Fruit fly (Drosophila melanogaster) whole organism, embryonic: ENCODE measurements around the gene CG5934.

Experiments
- Atf6 ChIP-seq: fragments of 200-800 bp; sonication (Bioruptor generic); IDR thresholded peaks from 2 replicates; pipeline ENCODE4 v1.3.6; 2022; ENCODE audit warnings: missing biosample characterization, missing genetic modification characterization
- Bgb ChIP-seq: fragments of 200-800 bp; sonication (Bioruptor generic); IDR thresholded peaks from 2 replicates; pipeline ENCODE4 v1.3.6; 2022; ENCODE audit warnings: missing biosample characterization, missing genetic modification characterization; ENCODE audit not compliant: partially characterized antibody
- BtbVII ChIP-seq: fragments of 200-800 bp; sonication (Bioruptor generic); optimal IDR thresholded peaks from 3 replicates; lab custom pipeline; 2017; ENCODE audit warnings: missing biosample characterization, mild to moderate bottlenecking, missing genetic modification characterization
- CG12299 ChIP-seq: fragments of 200-800 bp; sonication (Bioruptor generic); optimal IDR thresholded peaks from 2 replicates; lab custom pipeline; 2018; ENCODE audit warnings: missing biosample characterization, mild to moderate bottlenecking, missing genetic modification characterization
- CG1233 ChIP-seq: fragments of 200-800 bp; sonication (Bioruptor generic); optimal IDR thresholded peaks from 4 replicates; lab custom pipeline; 2018; ENCODE audit warnings: missing biosample characterization, mild to moderate bottlenecking, missing genetic modification characterization
- CG13123 ChIP-seq: fragments of 200-800 bp; sonication (Bioruptor generic); optimal IDR thresholded peaks from 2 replicates; lab custom pipeline; 2016; ENCODE audit warnings: missing biosample characterization, missing genetic modification characterization
- CG13894 ChIP-seq: fragments of 200-800 bp; sonication (Bioruptor generic); optimal IDR thresholded peaks from 3 replicates; lab custom pipeline; 2018; ENCODE audit warnings: missing biosample characterization, mild to moderate bottlenecking, missing genetic modification characterization, moderate library complexity
- CG15073 ChIP-seq: fragments of 200-800 bp; sonication (Bioruptor generic); optimal IDR thresholded peaks from 2 replicates; lab custom pipeline; 2016; ENCODE audit warnings: missing biosample characterization, missing genetic modification characterization
- CG17802 ChIP-seq: fragments of 200-800 bp; sonication (Bioruptor generic); optimal IDR thresholded peaks from 2 replicates; lab custom pipeline; 2018; ENCODE audit warnings: missing biosample characterization, mild to moderate bottlenecking, missing genetic modification characterization, moderate library complexity
- CG2202 ChIP-seq: fragments of 200-800 bp; sonication (Bioruptor generic); optimal IDR thresholded peaks from 2 replicates; lab custom pipeline; 2018; ENCODE audit warnings: missing biosample characterization, mild to moderate bottlenecking, missing genetic modification characterization
- CG2678 ChIP-seq: fragments of 200-800 bp; sonication (Bioruptor generic); optimal IDR thresholded peaks from 3 replicates; lab custom pipeline; 2019; ENCODE audit warnings: missing biosample characterization, mild to moderate bottlenecking, missing genetic modification characterization, moderate library complexity
- CG4328 ChIP-seq: fragments of 200-800 bp; sonication (Bioruptor generic); optimal IDR thresholded peaks from 3 replicates; lab custom pipeline; 2017; ENCODE audit warnings: missing biosample characterization, missing genetic modification reagents, missing genetic modification characterization
- CG6175 ChIP-seq: fragments of 200-800 bp; sonication (Bioruptor generic); IDR thresholded peaks from 3 replicates; pipeline ENCODE4 v1.3.6; 2022; ENCODE audit warnings: missing biosample characterization, missing genetic modification characterization
- CG7963 ChIP-seq: fragments of 200-800 bp; sonication (Bioruptor generic); IDR thresholded peaks from 3 replicates; pipeline ENCODE4 v1.3.6; 2022; ENCODE audit warnings: missing biosample characterization, missing genetic modification characterization; ENCODE audit not compliant: partially characterized antibody
- CG8924 ChIP-seq: fragments of 200-800 bp; optimal IDR thresholded peaks from 3 replicates; lab custom pipeline; 2019; ENCODE audit warnings: missing biosample characterization, mild to moderate bottlenecking, missing genetic modification characterization, moderate library complexity
- CG9215 ChIP-seq: fragments of 200-800 bp; sonication (Bioruptor generic); IDR thresholded peaks from 2 replicates; pipeline ENCODE4 v1.3.6; 2022; ENCODE audit warnings: missing biosample characterization, missing genetic modification characterization
- D ChIP-seq, 2 experiments: fragments of 200-800 bp in 1 of 2; fragments of >200 bp in 1 of 2; sonication (Bioruptor generic) in 1 of 2; optimal IDR thresholded peaks; 2 replicates in 1 of 2; 3 replicates in 1 of 2; lab custom pipeline; 2017; ENCODE audit warnings: mild to moderate bottlenecking in 1 of 2, missing biosample characterization in 1 of 2, missing genetic modification characterization in 1 of 2, missing genetic modification reagents in 1 of 2
- Doc3 ChIP-seq: fragments of 200-800 bp; sonication (Bioruptor generic); IDR thresholded peaks from 3 replicates; pipeline ENCODE4 v1.3.6; 2022; ENCODE audit warnings: missing biosample characterization, missing genetic modification characterization; ENCODE audit not compliant: partially characterized antibody
- H2.0 ChIP-seq: fragments of 200-800 bp; sonication (Bioruptor generic); IDR thresholded peaks from 2 replicates; pipeline ENCODE4 v1.3.6; 2022; ENCODE audit warnings: missing biosample characterization, missing genetic modification characterization
- Med ChIP-seq: fragments of 200-800 bp; sonication (Bioruptor generic); peaks from one replicate; lab custom pipeline; 2016; ENCODE audit warnings: missing biosample characterization, missing genetic modification characterization, mild to moderate bottlenecking, inconsistent platforms, moderate library complexity
- Myb ChIP-seq: fragments of 200-800 bp; sonication (Bioruptor generic); optimal IDR thresholded peaks from 2 replicates; lab custom pipeline; 2016; ENCODE audit warnings: missing biosample characterization, missing genetic modification characterization
- Neu2 ChIP-seq: fragments of 200-800 bp; sonication (Bioruptor generic); optimal IDR thresholded peaks from 3 replicates; lab custom pipeline; 2016; ENCODE audit warnings: missing biosample characterization, missing genetic modification characterization, borderline replicate concordance
- Pdp1 ChIP-seq, 2 experiments: fragments of 200-800 bp; sonication (Bioruptor generic); optimal IDR thresholded peaks; 3 replicates each; lab custom pipeline; 2016; ENCODE audit warnings: missing biosample characterization in 2 of 2, missing genetic modification characterization in 2 of 2, mild to moderate bottlenecking in 1 of 2, moderate library complexity in 1 of 2
- Scr ChIP-seq: fragments of 200-800 bp; sonication (Bioruptor generic); IDR thresholded peaks from 2 replicates; pipeline ENCODE4 v1.3.6; 2022; ENCODE audit warnings: missing biosample characterization, missing genetic modification characterization; ENCODE audit not compliant: partially characterized antibody
- Sox100B ChIP-seq: fragments of 200-800 bp; sonication (Bioruptor generic); optimal IDR thresholded peaks from 3 replicates; lab custom pipeline; 2018; ENCODE audit warnings: missing biosample characterization, mild to moderate bottlenecking, missing genetic modification characterization
- Sry-δ ChIP-seq: fragments of 200-800 bp; sonication (Bioruptor generic); optimal IDR thresholded peaks from 2 replicates; lab custom pipeline; 2016; ENCODE audit warnings: missing biosample characterization, missing genetic modification characterization
- Tbp ChIP-seq: fragments of >200 bp; optimal IDR thresholded peaks from 2 replicates; lab custom pipeline; 2018; ENCODE audit warnings: missing biosample characterization, missing genetic modification characterization
- Xrp1 ChIP-seq: fragments of 200-800 bp; sonication (Bioruptor generic); IDR thresholded peaks from 2 replicates; pipeline ENCODE4 v1.3.6; 2022; ENCODE audit warnings: missing biosample characterization, missing genetic modification characterization
- br ChIP-seq: fragments of >200 bp; optimal IDR thresholded peaks from 2 replicates; lab custom pipeline; 2017
- crol ChIP-seq: fragments of 200-800 bp; sonication (Bioruptor generic); IDR thresholded peaks from 2 replicates; pipeline ENCODE4 v1.3.6; 2022; ENCODE audit warnings: missing biosample characterization, missing genetic modification characterization
- cwo ChIP-seq: fragments of 200-800 bp; sonication (Bioruptor generic); optimal IDR thresholded peaks from 3 replicates; lab custom pipeline; 2017; ENCODE audit warnings: missing biosample characterization, missing genetic modification characterization, mild to moderate bottlenecking, moderate library complexity, missing genetic modification reagents
- fd64A ChIP-seq: fragments of 200-800 bp; sonication (Bioruptor generic); optimal IDR thresholded peaks from 3 replicates; lab custom pipeline; 2018; ENCODE audit warnings: missing biosample characterization, mild to moderate bottlenecking, missing genetic modification characterization
- fu2 ChIP-seq: fragments of 200-800 bp; sonication (Bioruptor generic); optimal IDR thresholded peaks from 2 replicates; lab custom pipeline; 2016; ENCODE audit warnings: missing biosample characterization, missing genetic modification characterization
- hb ChIP-seq: fragments of 200-800 bp; sonication (Bioruptor generic); IDR thresholded peaks from 3 replicates; pipeline ENCODE4 v1.3.6; 2022; ENCODE audit warnings: missing biosample characterization, missing genetic modification characterization; ENCODE audit not compliant: partially characterized antibody
- hbn ChIP-seq: fragments of 200-800 bp; sonication (Bioruptor generic); IDR thresholded peaks from 2 replicates; pipeline ENCODE4 v1.3.6; 2022; ENCODE audit warnings: missing biosample characterization, missing genetic modification characterization; ENCODE audit not compliant: partially characterized antibody
- klu ChIP-seq: fragments of 200-800 bp; sonication (Bioruptor generic); IDR thresholded peaks from 2 replicates; pipeline ENCODE4 v1.3.6; 2022; ENCODE audit warnings: missing biosample characterization, missing genetic modification characterization
- lilli ChIP-seq: fragments of 200-800 bp; sonication (Bioruptor generic); optimal IDR thresholded peaks from 3 replicates; lab custom pipeline; 2016; ENCODE audit warnings: missing biosample characterization, missing genetic modification characterization
- phol ChIP-seq: fragments of 200-800 bp; sonication (Bioruptor generic); optimal IDR thresholded peaks from 3 replicates; lab custom pipeline; 2018; ENCODE audit warnings: missing biosample characterization, mild to moderate bottlenecking, missing genetic modification characterization, moderate library complexity
- psq ChIP-seq: fragments of 200-800 bp; sonication (Bioruptor generic); optimal IDR thresholded peaks from 2 replicates; lab custom pipeline; 2017; ENCODE audit warnings: missing biosample characterization, missing genetic modification characterization
- ranshi ChIP-seq: fragments of 200-800 bp; sonication (Bioruptor generic); IDR thresholded peaks from 2 replicates; pipeline ENCODE4 v1.3.6; 2022; ENCODE audit warnings: missing biosample characterization, missing genetic modification characterization
- ro ChIP-seq: fragments of 200-800 bp; sonication (Bioruptor generic); IDR thresholded peaks from 2 replicates; pipeline ENCODE4 v1.3.6; 2022; ENCODE audit warnings: missing biosample characterization, missing genetic modification characterization
- slbo ChIP-seq: fragments of 200-800 bp; sonication (Bioruptor generic); IDR thresholded peaks from 2 replicates; pipeline ENCODE4 v1.3.6; 2022; ENCODE audit warnings: missing biosample characterization, missing genetic modification characterization
- sna ChIP-seq: fragments of 200-800 bp; sonication (Bioruptor generic); IDR thresholded peaks from 2 replicates; pipeline ENCODE4 v1.3.6; 2022; ENCODE audit warnings: missing biosample characterization, missing genetic modification characterization; ENCODE audit not compliant: partially characterized antibody
- tna ChIP-seq: fragments of 200-800 bp; sonication (Bioruptor generic); IDR thresholded peaks from 2 replicates; pipeline ENCODE4 v1.3.6; 2022; ENCODE audit warnings: missing biosample characterization, missing genetic modification characterization; ENCODE audit not compliant: partially characterized antibody
- vnd ChIP-seq: fragments of 200-800 bp; sonication (Bioruptor generic); IDR thresholded peaks from 3 replicates; pipeline ENCODE4 v1.3.6; 2022; ENCODE audit warnings: missing biosample characterization, missing genetic modification characterization; ENCODE audit not compliant: partially characterized antibody
- vvl ChIP-seq: fragments of 200-800 bp; sonication (Bioruptor generic); IDR thresholded peaks from 2 replicates; pipeline ENCODE4 v1.3.6; 2022; ENCODE audit warnings: missing biosample characterization, missing genetic modification characterization
- z ChIP-seq: fragments of 200-800 bp; sonication (Bioruptor generic); IDR thresholded peaks from 3 replicates; pipeline ENCODE4 v1.3.6; 2022; ENCODE audit warnings: missing biosample characterization, missing genetic modification characterization
- zen ChIP-seq: fragments of 200-800 bp; sonication (Bioruptor generic); optimal IDR thresholded peaks from 3 replicates; lab custom pipeline; 2018; ENCODE audit warnings: missing biosample characterization, mild to moderate bottlenecking, missing genetic modification characterization, moderate library complexity

The CG5934 gene

dm6 chr3R:27274533-27275447 is 1.3 kb downstream of the CG5934 start, which contains the start of gene CG5938 (continued):
- TF ChIP-seq tna (GFP tag; lab: Robert Waterston, UW) (no peak), Sry-δ (no peak), ro (GFP tag; lab: Robert Waterston, UW) (no peak), CG8924 (tag; lab: Kevin White, UChicago) (peak; percentile 9), CG2202 (tag; lab: Kevin White, UChicago) (no peak), Doc3 (GFP tag; lab: Robert Waterston, UW) (no peak), CG2678 (tag; lab: Kevin White, UChicago) (peak; percentile 46), hb (GFP tag; lab: Robert Waterston, UW) (no peak), klu (GFP tag; lab: Robert Waterston, UW) (no peak), Atf6 (GFP tag; lab: Robert Waterston, UW) (no peak; the same call in 1 of the 2 replicates), crol (GFP tag; lab: Robert Waterston, UW) (peak; percentile 73), fd64A (no peak), cwo (GFP tag; lab: Kevin White, UChicago) (peak; percentile 6), br (lab: Kevin White, UChicago) (no peak), vnd (GFP tag; lab: Robert Waterston, UW) (no peak), BtbVII (GFP tag; lab: Kevin White, UChicago) (no peak), fu2 (no peak), Neu2 (GFP tag; lab: Kevin White, UChicago) (no peak), ranshi (no peak), Pdp1 (GFP tag; optimal IDR thresholded peaks at IDR 0.05; lab: Kevin White, UChicago) (peak in 1 of 2 experiments; percentile 77), lilli (GFP tag; lab: Kevin White, UChicago) (peak; percentile 27), CG15073 (GFP tag; lab: Kevin White, UChicago) (no peak), H2.0 (peak; percentile 55), CG4328 (no peak), hbn (GFP tag; lab: Robert Waterston, UW) (no peak), CG17802 (tag; lab: Kevin White, UChicago) (peak; percentile 0)

dm6 chr3R:27279478-27279877 is 6.0 kb downstream of the CG5934 start:
- TF ChIP-seq CG2202 (tag; lab: Kevin White, UChicago) (no peak), Xrp1 (GFP tag; lab: Robert Waterston, UW) (no peak), CG1233 (GFP tag; lab: Kevin White, UChicago) (no peak), zen (tag; lab: Kevin White, UChicago) (no peak), slbo (GFP tag; lab: Robert Waterston, UW) (no peak), Med (GFP tag; lab: Kevin White, UChicago) (peak; percentile 67), Myb (GFP tag; lab: Kevin White, UChicago) (no peak), phol (tag; lab: Kevin White, UChicago) (no peak), Bgb (GFP tag; lab: Robert Waterston, UW) (0 out of 2 replicates have a peak, but pooled peaks have one; percentile 10), sna (GFP tag; lab: Robert Waterston, UW) (no peak), z (GFP tag; lab: Robert Waterston, UW) (no peak), Tbp (GFP tag; lab: Kevin White, UChicago) (no peak), CG13894 (tag; lab: Kevin White, UChicago) (no peak), CG12299 (no peak), CG17802 (tag; lab: Kevin White, UChicago) (no peak), CG13123 (GFP tag; lab: Kevin White, UChicago) (no peak), CG6175 (no peak), psq (GFP tag; lab: Kevin White, UChicago) (no peak), Scr (0 out of 2 replicates have a peak, but pooled peaks have one; percentile 24), vvl (GFP tag; lab: Robert Waterston, UW) (no peak), CG9215 (GFP tag; lab: Robert Waterston, UW) (no peak), Sox100B (GFP tag; lab: Kevin White, UChicago) (no peak), D (optimal IDR thresholded peaks at IDR 0.05; lab: Kevin White, UChicago) (no peak), D (GFP tag; optimal IDR thresholded peaks at IDR 0.05; lab: Kevin White, UChicago) (no peak), CG7963 (GFP tag; lab: Robert Waterston, UW) (no peak)
